Fruit fly (Drosophila melanogaster): ENCODE measurements around the gene mid.

The mid gene

DNA sequence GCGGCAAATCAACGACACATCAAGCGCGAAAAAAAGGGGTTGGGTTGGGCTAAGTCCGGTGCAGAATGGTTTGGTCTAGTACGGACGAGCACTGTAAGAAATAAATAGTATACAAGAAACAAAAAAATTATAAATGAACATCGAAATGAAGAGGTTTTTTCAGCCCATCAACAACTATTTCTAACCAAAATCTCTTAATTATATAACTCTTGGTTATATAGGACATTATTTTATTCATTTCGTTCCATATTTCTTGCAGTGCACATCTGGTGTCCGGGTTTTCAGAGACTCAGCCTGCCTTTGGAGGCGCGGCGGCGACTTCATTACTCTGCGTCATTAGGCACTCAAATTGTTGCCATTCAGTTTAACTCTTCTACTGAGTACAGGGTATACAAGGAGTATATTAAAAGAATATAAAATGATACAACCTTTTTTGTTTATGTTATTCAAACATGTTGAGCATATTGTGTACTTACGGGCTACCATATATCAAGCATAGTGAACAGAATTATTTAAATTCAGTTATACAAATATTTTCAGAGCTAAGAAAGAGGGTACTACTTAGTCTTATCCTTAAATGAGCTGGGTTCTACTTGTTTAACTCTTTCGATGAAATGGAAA, 27.9 kb upstream of the mid start (continued):
- TF ChIP-seq Spps (tag; optimal IDR thresholded peaks at IDR 0.05) (no peak), CG32767 (GFP tag; IDR thresholded peaks at IDR 0.05) (no peak), Hr78 (GFP tag; optimal IDR thresholded peaks at IDR 0.05) (no peak), pros (GFP tag; optimal IDR thresholded peaks at IDR 0.05) (no peak), vfl (GFP tag; optimal IDR thresholded peaks at IDR 0.05) (no peak), CG9609 (GFP tag; optimal IDR thresholded peaks at IDR 0.05) (no peak), CG18011 (GFP tag; optimal IDR thresholded peaks at IDR 0.05) (no peak), CG33213 (GFP tag; optimal IDR thresholded peaks at IDR 0.05) (no peak), HLHmδ (GFP tag; optimal IDR thresholded peaks at IDR 0.05) (no peak), ken (GFP tag; IDR thresholded peaks at IDR 0.05) (no peak), exex (tag; optimal IDR thresholded peaks at IDR 0.05) (no peak), tio (GFP tag; optimal IDR thresholded peaks at IDR 0.05) (no peak), H2.0 (GFP tag; IDR thresholded peaks at IDR 0.05) (no peak), Sry-β (GFP tag; optimal IDR thresholded peaks at IDR 0.05) (no peak), eve (GFP tag; optimal IDR thresholded peaks at IDR 0.05) (peak in 1 of 2 experiments; percentile 66), CG2875 (GFP tag; optimal IDR thresholded peaks at IDR 0.05) (no peak), CG15269 (tag; optimal IDR thresholded peaks at IDR 0.05) (no peak), CG10209 (GFP tag; optimal IDR thresholded peaks at IDR 0.05) (no peak), CG7357 (GFP tag; IDR thresholded peaks at IDR 0.05) (no peak), Pdp1 (GFP tag; optimal IDR thresholded peaks at IDR 0.05) (no peak), CG15479 (GFP tag; optimal IDR thresholded peaks at IDR 0.05) (no peak), CG10274 (GFP tag; optimal IDR thresholded peaks at IDR 0.05) (no peak), Jarid2 (GFP tag; optimal IDR thresholded peaks at IDR 0.05) (no peak), lmd (GFP tag; IDR thresholded peaks at IDR 0.05) (no peak), emc (GFP tag; optimal IDR thresholded peaks at IDR 0.05) (no peak), mirr (GFP tag; optimal IDR thresholded peaks at IDR 0.05) (no peak), NfI (GFP tag; optimal IDR thresholded peaks at IDR 0.05) (no peak), slbo (GFP tag; IDR thresholded peaks at IDR 0.05) (no peak), Vsx1 (GFP tag; optimal IDR thresholded peaks at IDR 0.05) (no peak), knrl (GFP tag; IDR thresholded peaks at IDR 0.05; ENCODE audit: partially characterized antibody) (no peak), esg (GFP tag; conservative IDR thresholded peaks at IDR 0.05) (no peak), Fer2 (tag; optimal IDR thresholded peaks at IDR 0.05) (no peak), croc (GFP tag; conservative IDR thresholded peaks at IDR 0.05) (no peak), bsh (GFP tag; optimal IDR thresholded peaks at IDR 0.05) (peak in 1 of 2 experiments; percentile 39), crc (GFP tag; optimal IDR thresholded peaks at IDR 0.05) (no peak), stc (GFP tag; IDR thresholded peaks at IDR 0.05) (no peak), dmrt99B (tag; optimal IDR thresholded peaks at IDR 0.05) (peak; percentile 15), CG14710 (tag; optimal IDR thresholded peaks at IDR 0.05) (peak; percentile 30), CG13287 (GFP tag; IDR thresholded peaks at IDR 0.05; ENCODE audit: partially characterized antibody) (no peak), eyg (GFP tag; optimal IDR thresholded peaks at IDR 0.05) (no peak), CG2202 (tag; optimal IDR thresholded peaks at IDR 0.05) (no peak), CG5953 (GFP tag; IDR thresholded peaks at IDR 0.05) (no peak), CG3995 (GFP tag; optimal IDR thresholded peaks at IDR 0.05) (no peak), sqz (GFP tag; optimal IDR thresholded peaks at IDR 0.05) (no peak), ham (GFP tag; IDR thresholded peaks at IDR 0.05) (no peak), tap (tag; optimal IDR thresholded peaks at IDR 0.05) (no peak), MBD-R2 (GFP tag; IDR thresholded peaks at IDR 0.05) (no peak), gro (GFP tag; optimal IDR thresholded peaks at IDR 0.05) (no peak), pfk (GFP tag; optimal IDR thresholded peaks at IDR 0.05) (no peak), CG34224 (GFP tag; IDR thresholded peaks at IDR 0.05; ENCODE audit: partially characterized antibody) (no peak)

Measured in whole organism, embryonic.